Worm (Caenorhabditis elegans): Measurements from ENCODE around the gene tbx-11.

tbx-11 gene

DNA sequence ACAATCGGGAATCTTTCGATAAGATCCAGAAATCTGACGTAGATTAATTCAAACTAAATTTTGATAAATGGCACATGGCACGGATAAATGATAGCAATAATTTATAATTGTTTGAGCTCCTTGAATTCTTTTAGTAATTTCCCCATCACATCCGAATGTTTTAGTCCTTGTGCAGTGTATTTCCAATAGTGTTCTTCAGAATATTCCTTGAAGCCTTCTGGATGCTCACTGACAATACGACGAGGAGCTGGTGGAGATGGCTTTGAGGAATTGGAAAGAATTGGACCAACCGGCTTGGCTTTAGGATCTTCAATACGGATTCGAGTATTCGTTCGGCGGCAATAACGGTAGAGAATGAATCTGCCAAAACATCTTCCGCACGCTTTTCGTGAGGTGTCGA is 40.3 kb downstream of the tbx-11 start:
- no peak for TF ChIP-seq pat-9 (tag; optimal IDR thresholded peaks at IDR 0.05)
- TF ChIP-seq ceh-9 (tag; optimal IDR thresholded peaks at IDR 0.05): no peak

DNA sequence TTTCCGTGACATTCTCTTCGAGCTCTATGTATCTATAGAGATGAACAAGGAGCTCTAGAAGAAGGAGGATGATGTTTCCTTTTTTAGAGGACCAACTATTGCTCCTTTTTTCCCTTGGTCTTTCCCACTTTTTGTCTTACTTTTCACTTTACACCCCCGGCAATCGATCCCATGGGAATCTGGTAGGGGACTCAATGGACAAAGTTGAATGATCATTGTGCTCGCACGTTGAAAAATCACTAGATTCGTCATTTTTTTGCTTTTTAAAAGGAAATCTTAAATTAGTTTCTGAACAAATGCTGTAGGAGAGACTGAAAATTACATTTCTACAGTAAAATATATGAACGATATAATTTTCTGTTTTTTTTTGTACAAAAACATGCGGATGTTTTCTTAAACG is 44.8 kb downstream of the tbx-11 start:
- TF ChIP-seq rnt-1 (tag; optimal IDR thresholded peaks at IDR 0.05) (no peak), ahr-1 (tag; optimal IDR thresholded peaks at IDR 0.05) (no peak), syd-9 (tag; optimal IDR thresholded peaks at IDR 0.05) (no peak), hlh-15 (tag; optimal IDR thresholded peaks at IDR 0.05) (no peak), dve-1 (tag; optimal IDR thresholded peaks at IDR 0.05) (no peak), ceh-34 (tag; optimal IDR thresholded peaks at IDR 0.05) (no peak), hlh-30 (tag; optimal IDR thresholded peaks at IDR 0.05; ENCODE audit: insufficient read depth) (no peak), pat-9 (tag; optimal IDR thresholded peaks at IDR 0.05) (no peak), ceh-30 (tag; optimal IDR thresholded peaks at IDR 0.05) (no peak), sox-2 (GFP tag; IDR thresholded peaks at IDR 0.05) (no peak), ttx-3 (tag; optimal IDR thresholded peaks at IDR 0.05) (no peak), npax-4 (tag; optimal IDR thresholded peaks at IDR 0.05) (no peak), ceh-45 (GFP tag; IDR thresholded peaks at IDR 0.05) (no peak), madf-2 (tag; optimal IDR thresholded peaks at IDR 0.05) (no peak), fkh-10 (GFP tag; optimal IDR thresholded peaks at IDR 0.05) (no peak), ceh-6 (GFP tag; optimal IDR thresholded peaks at IDR 0.05) (no peak)

DNA sequence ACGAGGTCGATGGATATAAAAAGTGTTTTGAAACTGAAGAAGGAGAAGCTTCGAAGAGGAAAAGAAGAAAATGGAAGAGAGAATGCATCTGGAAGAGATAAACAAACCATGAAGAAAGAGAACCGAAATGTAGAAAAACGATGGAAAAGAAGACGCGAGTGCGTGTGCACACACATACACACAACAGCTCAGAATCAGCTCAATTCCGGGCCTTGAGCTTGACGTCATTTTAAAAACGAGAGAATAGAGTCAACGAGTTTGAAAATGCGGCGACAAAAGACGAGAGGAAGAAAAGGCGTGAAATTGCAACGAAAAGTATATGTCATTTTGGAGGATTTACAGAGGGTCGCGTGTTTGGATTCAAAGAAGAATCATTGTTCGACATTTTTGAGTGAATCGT is 47.2 kb downstream of the tbx-11 start:
- TF ChIP-seq unc-86 (tag; optimal IDR thresholded peaks at IDR 0.05) (no peak), unc-42 (tag; optimal IDR thresholded peaks at IDR 0.05) (peak; percentile 36)

- peak; percentile 33 for TF ChIP-seq unc-42 (tag; optimal IDR thresholded peaks at IDR 0.05)
- TF ChIP-seq npax-4 (tag; optimal IDR thresholded peaks at IDR 0.05): no peak
- TF ChIP-seq unc-86 (tag; optimal IDR thresholded peaks at IDR 0.05): no peak
- no peak for TF ChIP-seq Y22D7AL.16 (tag; optimal IDR thresholded peaks at IDR 0.05)
- no peak for TF ChIP-seq unc-55 (GFP tag; optimal IDR thresholded peaks at IDR 0.05)
- no peak for TF ChIP-seq ceh-22 (tag; optimal IDR thresholded peaks at IDR 0.05)
These were observed 48.1 kb downstream of the tbx-11 start for ce11 chrIII:5998640-5999039.

All from whole organism, late embryonic.